Worm (Caenorhabditis elegans) whole organism, L1 larva: Measurements from ENCODE around the gene C06G1.1.

Source experiments
- F16B12.6 ChIP-seq: fragments of 150-350 bp; optimal IDR thresholded peaks from 2 replicates; lab custom pipeline; 2014; ENCODE audit warnings: missing biosample characterization, missing genetic modification characterization
- aha-1 ChIP-seq: fragments of 150-350 bp; optimal IDR thresholded peaks from 2 replicates; lab custom pipeline; 2014; ENCODE audit warnings: missing biosample characterization, missing genetic modification characterization
- fkh-10 ChIP-seq: sonication (generic microtip); optimal IDR thresholded peaks from 2 replicates; lab custom pipeline; 2017; ENCODE audit warnings: missing biosample characterization, missing genetic modification reagents, missing genetic modification characterization
- lin-13 ChIP-seq: fragments of 150-350 bp; optimal IDR thresholded peaks from 2 replicates; lab custom pipeline; 2014; ENCODE audit warnings: missing biosample characterization, missing genetic modification reagents, missing genetic modification characterization
- nhr-12 ChIP-seq: sonication (generic microtip); optimal IDR thresholded peaks from 2 replicates; lab custom pipeline; 2017; ENCODE audit warnings: missing biosample characterization, missing genetic modification characterization
- nhr-20 ChIP-seq: sonication (generic microtip); optimal IDR thresholded peaks from 2 replicates; lab custom pipeline; 2016; ENCODE audit warnings: mild to moderate bottlenecking, missing genetic modification characterization, missing compliant biosample characterization
- nhr-237 ChIP-seq: fragments of 150-350 bp; optimal IDR thresholded peaks from 2 replicates; lab custom pipeline; 2014; ENCODE audit warnings: missing biosample characterization, missing genetic modification characterization
- nhr-28 ChIP-seq: fragments of 150-350 bp; optimal IDR thresholded peaks from 2 replicates; lab custom pipeline; 2014; ENCODE audit warnings: missing biosample characterization, missing genetic modification characterization
- nhr-76 ChIP-seq: sonication (generic microtip); optimal IDR thresholded peaks from 2 replicates; lab custom pipeline; 2017; ENCODE audit warnings: missing biosample characterization, missing genetic modification characterization
- nhr-77 ChIP-seq: fragments of 150-350 bp; optimal IDR thresholded peaks from 2 replicates; lab custom pipeline; 2014; ENCODE audit warnings: missing biosample characterization, missing genetic modification characterization
- ztf-4 ChIP-seq: fragments of 150-350 bp; optimal IDR thresholded peaks from 2 replicates; lab custom pipeline; 2014; ENCODE audit warnings: missing biosample characterization, missing genetic modification characterization

- TF ChIP-seq nhr-76 (tag; lab: Kevin White, UChicago) (no peak), lin-13 (GFP tag; lab: Kevin White, UChicago) (no peak), nhr-28 (tag; lab: Kevin White, UChicago) (no peak), F16B12.6 (tag; lab: Kevin White, UChicago) (no peak), nhr-77 (tag; lab: Kevin White, UChicago) (no peak), aha-1 (tag; lab: Kevin White, UChicago) (no peak), fkh-10 (no peak), nhr-237 (tag; lab: Kevin White, UChicago) (no peak), nhr-12 (no peak), ztf-4 (tag; lab: Kevin White, UChicago) (no peak), nhr-20 (no peak)
Observed at ce11 chrX:16675712-16676111, 42.6 kb downstream of the C06G1.1 start.
